Worm (Caenorhabditis elegans) whole organism, late embryonic: ENCODE measurements around the gene nasp-1.

Experiments used
- ahr-1 ChIP-seq: sonication (generic microtip); optimal IDR thresholded peaks from 2 replicates; lab custom pipeline; 2016; ENCODE audit warnings: missing genetic modification characterization, missing compliant biosample characterization
- ceh-22 ChIP-seq: sonication (generic microtip); optimal IDR thresholded peaks from 2 replicates; lab custom pipeline; 2017; ENCODE audit warnings: missing biosample characterization, missing genetic modification characterization
- dmd-4 ChIP-seq: sonication (generic microtip); optimal IDR thresholded peaks from 2 replicates; lab custom pipeline; 2016; ENCODE audit warnings: borderline replicate concordance, missing genetic modification characterization, missing compliant biosample characterization
- elt-2 ChIP-seq: sonication (generic microtip); optimal IDR thresholded peaks from 2 replicates; lab custom pipeline; 2016; ENCODE audit warnings: missing genetic modification reagents, missing genetic modification characterization, missing compliant biosample characterization
- elt-4 ChIP-seq: sonication (generic microtip); optimal IDR thresholded peaks from 2 replicates; lab custom pipeline; 2016; ENCODE audit warnings: missing genetic modification characterization, missing compliant biosample characterization
- ets-4 ChIP-seq: sonication (generic microtip); optimal IDR thresholded peaks from 2 replicates; lab custom pipeline; 2016; ENCODE audit warnings: missing genetic modification characterization, missing compliant biosample characterization
- gmeb-2 ChIP-seq: sonication (generic microtip); optimal IDR thresholded peaks from 2 replicates; lab custom pipeline; 2016; ENCODE audit warnings: missing genetic modification characterization, inconsistent platforms, missing compliant biosample characterization
- lim-6 ChIP-seq: sonication (generic microtip); optimal IDR thresholded peaks from 2 replicates; lab custom pipeline; 2016; ENCODE audit warnings: missing genetic modification characterization, missing compliant biosample characterization
- pha-2 ChIP-seq: sonication (generic microtip); optimal IDR thresholded peaks from 2 replicates; lab custom pipeline; 2017; ENCODE audit warnings: mild to moderate bottlenecking, missing genetic modification characterization, missing compliant biosample characterization
- pha-4 ChIP-seq: fragments of 150-350 bp; optimal IDR thresholded peaks from 2 replicates; lab custom pipeline; 2018; ENCODE audit warnings: missing biosample characterization, missing genetic modification reagents, missing genetic modification characterization
- tbx-2 ChIP-seq: sonication (generic microtip); optimal IDR thresholded peaks from 2 replicates; lab custom pipeline; 2016; ENCODE audit warnings: missing genetic modification characterization, missing compliant biosample characterization
- ttx-3 ChIP-seq: sonication (generic microtip); optimal IDR thresholded peaks from 2 replicates; lab custom pipeline; 2016; ENCODE audit warnings: missing genetic modification reagents, missing genetic modification characterization, missing compliant biosample characterization

DNA sequence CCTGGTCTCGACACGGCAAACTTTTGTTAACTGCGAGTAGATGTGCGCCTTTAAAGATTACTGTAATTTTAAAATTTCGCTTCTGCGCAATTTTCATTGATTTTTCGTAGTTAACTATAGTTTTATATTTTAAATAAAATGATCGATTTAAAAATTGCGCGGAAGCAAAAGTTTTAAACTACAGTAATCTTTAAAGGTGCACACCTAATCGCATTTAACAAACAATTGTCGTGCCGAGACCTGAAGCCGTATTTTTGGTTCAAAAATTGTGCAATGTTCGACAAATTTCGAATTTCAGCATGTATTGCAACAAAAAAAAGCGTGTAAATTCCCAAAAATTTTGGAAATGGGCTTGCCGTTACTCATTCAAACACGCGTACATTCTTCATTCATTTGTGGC is 12.0 kb upstream of the nasp-1 start:
- no peak for TF ChIP-seq tbx-2 (tag; lab: Kevin White, UChicago)
- TF ChIP-seq pha-2 (tag; lab: Kevin White, UChicago): no peak
- TF ChIP-seq pha-4 (tag; lab: Kevin White, UChicago): no peak
- TF ChIP-seq elt-4 (tag; lab: Kevin White, UChicago): no peak
- TF ChIP-seq ceh-22: no peak
- no peak for TF ChIP-seq lim-6 (tag; lab: Kevin White, UChicago)
- no peak for TF ChIP-seq ttx-3 (tag; lab: Kevin White, UChicago)
- TF ChIP-seq gmeb-2 (tag; lab: Kevin White, UChicago): no peak
- TF ChIP-seq ahr-1 (tag; lab: Kevin White, UChicago): no peak
- no peak for TF ChIP-seq dmd-4
- TF ChIP-seq elt-2: no peak
- no peak for TF ChIP-seq ets-4 (tag; lab: Kevin White, UChicago)
